Worm (Caenorhabditis elegans) whole organism, midembryonic: Measurements from ENCODE around the gene slc-28.1.

Source experiments
- cog-1 ChIP-seq: sonication (generic microtip); optimal IDR thresholded peaks from 2 replicates; lab custom pipeline; 2016; ENCODE audit warnings: missing genetic modification characterization, missing compliant biosample characterization
- med-1 ChIP-seq: sonication (generic microtip); optimal IDR thresholded peaks from 2 replicates; lab custom pipeline; 2017; ENCODE audit warnings: missing genetic modification characterization, mild to moderate bottlenecking, missing compliant biosample characterization, antibody characterized with exemption, missing genetic modification reagents; ENCODE audit not compliant: insufficient read depth
- ref-1 ChIP-seq: fragments of 200-800 bp; sonication (Bioruptor generic); conservative IDR thresholded peaks from 2 replicates; pipeline ENCODE4 v1.3.6; 2022; ENCODE audit warnings: missing genetic modification reagents, missing genetic modification characterization, missing compliant biosample characterization
- tab-1 ChIP-seq: fragments of 200-800 bp; sonication (Bioruptor generic); IDR thresholded peaks from 2 replicates; pipeline ENCODE4 v1.3.6; 2022; ENCODE audit warnings: missing genetic modification characterization, missing compliant biosample characterization

DNA sequence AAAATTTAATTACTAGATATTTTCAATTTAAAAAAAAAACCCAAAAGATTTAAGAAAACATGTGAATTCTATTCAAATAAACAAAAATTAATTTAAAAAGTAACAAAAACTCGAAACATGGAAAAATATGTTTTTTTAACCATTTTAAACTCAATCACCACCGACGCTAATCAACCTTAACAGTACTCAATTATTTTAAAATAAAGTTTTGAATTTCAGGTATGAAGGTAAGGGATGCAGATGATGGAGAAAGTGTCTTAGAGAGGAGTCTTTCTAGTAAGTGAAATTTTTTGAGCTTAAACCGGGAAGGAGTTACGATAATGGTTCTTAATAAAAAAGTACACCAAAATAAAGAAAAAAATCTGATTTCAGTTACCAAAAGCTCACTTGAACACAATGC, at the start of gene slc-28.1:
- TF ChIP-seq ref-1 (GFP tag; lab: Robert Waterston, UW): no peak
- no peak for TF ChIP-seq tab-1 (GFP tag; lab: Robert Waterston, UW)
- TF ChIP-seq med-1 (GFP tag; lab: Kevin White, UChicago): no peak
- no peak for TF ChIP-seq cog-1
